Worm (Caenorhabditis elegans) whole organism, young adult: ENCODE data around the gene R07B1.9.

ENCODE experiments used
- cebp-1 ChIP-seq, 2 experiments: fragments of 200-800 bp in 1 of 2; sonication (Bioruptor generic) in 1 of 2; sonication (generic microtip) in 1 of 2; IDR thresholded peaks in 1 of 2; optimal IDR thresholded peaks in 1 of 2; 2 replicates each; pipeline versions ENCODE4 v1.3.6 to Lab custom; 2017 to 2022; ENCODE audit warnings: missing compliant biosample characterization in 2 of 2, missing genetic modification characterization in 2 of 2, mild to moderate bottlenecking in 1 of 2, missing genetic modification reagents in 1 of 2, moderate library complexity in 1 of 2
- mes-4 ChIP-seq: sonication (generic microtip); optimal IDR thresholded peaks from 2 replicates; lab custom pipeline; 2016; ENCODE audit warnings: missing genotype, missing genetic modification characterization, missing compliant biosample characterization

DNA sequence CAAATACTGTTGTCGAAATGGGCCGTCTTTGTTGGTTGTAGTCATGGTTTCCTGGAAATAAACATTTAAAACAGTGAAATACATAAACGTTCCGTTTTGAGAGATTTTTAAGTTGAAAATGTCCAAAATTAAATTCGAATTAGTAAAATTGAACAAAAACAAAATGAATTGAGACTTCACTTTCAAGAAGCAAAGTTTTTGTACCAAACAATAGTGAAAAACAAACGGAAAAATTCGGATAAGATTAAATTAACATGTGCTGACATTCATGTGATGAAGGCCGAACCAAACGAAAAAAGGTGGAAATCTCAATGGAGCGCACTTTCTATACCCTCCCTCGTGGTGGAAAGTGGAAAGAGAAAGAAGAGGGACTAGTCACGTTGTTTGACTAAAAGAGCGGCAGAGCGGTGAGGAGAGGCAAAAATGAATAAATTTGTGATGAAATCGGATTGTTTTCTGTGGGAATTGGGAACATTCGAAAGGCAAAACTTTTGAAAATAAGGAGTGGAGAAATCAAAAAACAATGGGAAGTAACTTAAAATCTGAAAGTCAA lies 39.2 kb upstream of the R07B1.9 start, which contains the start of gene ipla-2:
- TF ChIP-seq mes-4 (tag; lab: Kevin White, UChicago) (no peak), cebp-1 (GFP tag; IDR thresholded peaks at IDR 0.05; lab: Robert Waterston, UW) (peak; percentile 74), cebp-1 (tag; optimal IDR thresholded peaks at IDR 0.05; lab: Kevin White, UChicago) (peak; percentile 90)
